Worm (Caenorhabditis elegans): ENCODE measurements around the gene lim-4.

Gene lim-4

DNA sequence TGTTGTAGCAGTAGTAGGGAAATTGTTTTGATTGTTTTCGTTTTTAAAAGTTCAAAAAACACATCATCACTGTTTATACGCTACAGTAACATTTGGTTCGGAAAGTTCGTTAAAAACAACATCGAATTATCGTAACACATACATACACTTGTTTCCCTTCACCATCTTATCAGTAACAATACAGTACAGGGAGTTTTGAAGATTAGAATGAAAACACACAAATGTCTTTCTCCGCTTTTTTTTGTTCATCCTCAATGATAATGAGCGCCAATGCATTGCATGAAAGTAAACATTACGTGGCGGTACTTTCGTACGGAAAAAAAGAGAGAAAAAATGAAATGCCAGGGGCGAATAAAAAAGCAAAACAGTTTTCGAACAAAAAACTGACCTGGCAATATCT lies 43.7 kb downstream of the lim-4 start (continued):
- TF ChIP-seq snpc-1.2 (GFP tag; IDR thresholded peaks at IDR 0.05): no peak
- TF ChIP-seq mxl-2 (GFP tag; conservative IDR thresholded peaks at IDR 0.05): no peak
- no peak for TF ChIP-seq ceh-28 (tag; optimal IDR thresholded peaks at IDR 0.05)
- no peak for TF ChIP-seq duxl-1 (tag; optimal IDR thresholded peaks at IDR 0.05; ENCODE audit: poor library complexity)
- TF ChIP-seq ztf-7 (tag; optimal IDR thresholded peaks at IDR 0.05): no peak
- peak; percentile 55 for TF ChIP-seq mep-1 (tag; optimal IDR thresholded peaks at IDR 0.05)
- no peak for TF ChIP-seq ceh-82 (tag; optimal IDR thresholded peaks at IDR 0.05)
- no peak for TF ChIP-seq D1046.2 (GFP tag; IDR thresholded peaks at IDR 0.05)
- no peak for TF ChIP-seq zip-11 (GFP tag; IDR thresholded peaks at IDR 0.05)
- TF ChIP-seq mdl-1 (tag; optimal IDR thresholded peaks at IDR 0.05): peak in 1 of 2 experiments; percentile 19
- no peak for TF ChIP-seq lir-3 (tag; optimal IDR thresholded peaks at IDR 0.05)
- TF ChIP-seq skn-1 (tag; optimal IDR thresholded peaks at IDR 0.05): no peak
- TF ChIP-seq dmd-8 (GFP tag; IDR thresholded peaks at IDR 0.05): no peak
- TF ChIP-seq zfp-2 (tag; optimal IDR thresholded peaks at IDR 0.05): no peak
- no peak for TF ChIP-seq T26A8.4 (GFP tag; IDR thresholded peaks at IDR 0.05)
- TF ChIP-seq mdt-29 (GFP tag; IDR thresholded peaks at IDR 0.05): no peak

DNA sequence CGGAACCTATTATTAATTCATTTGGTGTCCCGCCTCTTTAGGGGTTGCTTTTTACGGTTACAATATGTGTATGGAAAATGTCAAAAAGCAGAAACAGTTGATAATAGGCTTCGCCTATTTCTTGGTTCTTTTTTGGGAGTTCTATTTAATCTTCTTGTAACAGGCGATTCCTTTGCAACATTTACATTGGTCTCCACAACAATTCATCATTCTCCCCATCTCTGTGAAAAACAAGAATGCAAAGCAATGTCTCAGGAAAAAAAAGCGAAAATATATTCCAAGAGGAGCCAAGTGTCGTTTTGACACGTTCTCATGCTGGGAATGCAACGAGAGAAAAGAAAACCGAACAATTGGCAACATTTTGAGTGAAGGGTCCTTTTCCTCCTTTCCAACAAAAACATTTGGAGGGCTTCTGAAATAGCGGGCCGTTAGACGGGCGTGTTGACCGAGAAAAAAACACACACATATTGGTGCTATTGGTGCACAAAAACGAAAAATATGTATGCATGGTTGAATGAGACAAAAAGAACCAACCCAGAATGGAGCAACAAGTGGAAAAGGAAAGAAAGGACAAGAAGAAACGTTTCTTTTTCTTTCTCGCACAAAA lies 44.6 kb downstream of the lim-4 start:
- TF ChIP-seq spr-3 (GFP tag; optimal IDR thresholded peaks at IDR 0.05) (no peak), F26F4.8 (GFP tag; conservative IDR thresholded peaks at IDR 0.05) (no peak), daf-16 (GFP tag; optimal IDR thresholded peaks at IDR 0.05) (peak in 1 of 2 experiments; percentile 78), daf-16 (tag; optimal IDR thresholded peaks at IDR 0.05) (no peak), ztf-11 (tag; optimal IDR thresholded peaks at IDR 0.05) (no peak), ztf-7 (tag; optimal IDR thresholded peaks at IDR 0.05) (no peak), unc-62 (GFP tag; optimal IDR thresholded peaks at IDR 0.05 in 1 of 2) (peak in 1 of 2 experiments; percentile 98), unc-62 (tag; optimal IDR thresholded peaks at IDR 0.05) (no peak), aha-1 (tag) (peak; percentile 58), fkh-10 (GFP tag; optimal IDR thresholded peaks at IDR 0.05) (peak; percentile 58), F10B5.3 (tag; optimal IDR thresholded peaks at IDR 0.05) (no peak), nhr-42 (GFP tag; IDR thresholded peaks at IDR 0.05) (no peak), lir-3 (tag; optimal IDR thresholded peaks at IDR 0.05) (no peak)

DNA sequence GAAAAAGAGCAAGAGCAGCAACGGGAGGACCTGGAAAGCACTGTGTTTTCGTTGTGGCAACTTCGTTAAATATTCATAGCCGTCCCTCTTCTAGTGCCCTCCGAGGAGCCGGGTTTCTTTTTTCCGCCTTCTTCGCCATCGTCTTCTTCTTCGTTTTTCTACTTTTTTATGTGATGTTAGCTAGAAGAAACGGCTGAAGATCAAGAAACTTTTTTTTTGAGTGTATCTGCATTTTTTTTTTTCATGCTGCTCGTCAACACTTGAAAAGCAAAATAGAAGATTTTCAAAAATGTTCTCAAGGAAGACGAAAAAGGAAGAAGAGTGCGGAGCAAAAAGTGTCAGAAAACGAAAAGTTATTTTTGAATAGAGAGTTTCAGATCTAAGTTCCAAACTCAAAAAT lies 46.0 kb downstream of the lim-4 start:
- peak; percentile 75 for TF ChIP-seq fkh-10 (GFP tag; optimal IDR thresholded peaks at IDR 0.05)
- no peak for TF ChIP-seq nhr-102 (tag; optimal IDR thresholded peaks at IDR 0.05)

DNA sequence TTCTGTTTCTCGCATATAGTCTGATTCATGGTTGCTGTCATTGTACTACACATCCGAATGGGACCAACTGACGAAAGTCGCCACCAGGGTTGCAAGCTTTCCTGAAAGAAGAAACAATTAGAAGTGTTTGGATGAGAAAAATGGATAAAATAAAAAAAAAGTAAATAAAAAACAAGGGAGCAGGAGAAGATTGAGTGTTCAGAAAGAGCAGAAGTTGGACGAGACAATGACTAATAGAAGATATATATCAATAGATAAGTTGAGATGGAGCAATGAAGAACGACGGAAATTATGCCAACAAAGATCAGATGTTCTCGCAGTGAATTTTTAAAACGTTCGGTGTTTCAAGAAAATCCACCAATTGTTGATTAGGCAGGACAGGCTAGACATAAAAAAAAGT lies 46.5 kb downstream of the lim-4 start, which contains the start of gene fkh-9:
fkh-9 (minus strand) TSS at position 101 of the 400 bp plus-strand sequence.
- no peak for TF ChIP-seq dmd-8 (GFP tag; IDR thresholded peaks at IDR 0.05)
- no peak for TF ChIP-seq tra-1 (GFP tag; IDR thresholded peaks at IDR 0.05)
- TF ChIP-seq daf-16 (GFP tag; optimal IDR thresholded peaks at IDR 0.05): peak in 1 of 2 experiments; percentile 29
- TF ChIP-seq daf-16 (tag; optimal IDR thresholded peaks at IDR 0.05): no peak
- no peak for TF ChIP-seq pqm-1 (tag; optimal IDR thresholded peaks at IDR 0.05)
- no peak for TF ChIP-seq ZK337.2 (GFP tag; IDR thresholded peaks at IDR 0.05)
- TF ChIP-seq dmd-9 (GFP tag; IDR thresholded peaks at IDR 0.05): no peak

DNA sequence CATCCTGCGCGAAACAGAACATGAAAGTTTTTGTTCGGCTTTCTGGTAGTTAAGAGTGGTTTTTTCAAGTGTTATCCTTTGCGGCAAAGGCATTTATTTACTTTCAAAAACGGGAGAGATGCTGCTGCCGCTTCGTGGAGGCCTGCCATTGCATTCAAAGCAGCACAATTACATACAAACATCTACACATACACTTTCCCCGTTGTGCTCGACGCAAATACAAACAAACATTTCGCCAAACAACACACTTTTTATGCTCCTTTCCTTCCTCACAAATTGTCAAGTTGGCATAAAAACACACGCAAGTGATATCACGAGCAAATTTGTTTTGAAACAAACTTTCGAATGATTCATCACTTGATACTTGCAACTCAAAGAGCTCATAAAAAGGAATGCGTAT lies 47.2 kb downstream of the lim-4 start:
- no peak for TF ChIP-seq egl-43 (GFP tag; IDR thresholded peaks at IDR 0.05)
- TF ChIP-seq tra-1 (GFP tag; IDR thresholded peaks at IDR 0.05): no peak
- no peak for TF ChIP-seq zip-2 (tag; optimal IDR thresholded peaks at IDR 0.05)
- TF ChIP-seq ZK546.5 (tag; optimal IDR thresholded peaks at IDR 0.05): no peak
- TF ChIP-seq rbr-2 (tag; optimal IDR thresholded peaks at IDR 0.05): no peak
- TF ChIP-seq unc-130 (GFP tag; optimal IDR thresholded peaks at IDR 0.05): no peak
- TF ChIP-seq daf-8 (GFP tag; IDR thresholded peaks at IDR 0.05): no peak
- peak; percentile 21 for TF ChIP-seq mep-1 (tag; optimal IDR thresholded peaks at IDR 0.05)
- no peak for TF ChIP-seq lin-15B (tag; optimal IDR thresholded peaks at IDR 0.05)
- TF ChIP-seq php-3 (GFP tag; IDR thresholded peaks at IDR 0.05): 0 out of 2 replicates have a peak, but pooled peaks have one; percentile 30
- no peak for TF ChIP-seq F10B5.3 (tag; optimal IDR thresholded peaks at IDR 0.05)
- TF ChIP-seq ceh-20 (GFP tag; IDR thresholded peaks at IDR 0.05): no peak
- TF ChIP-seq nhr-6 (tag; optimal IDR thresholded peaks at IDR 0.05): peak; percentile 44
- TF ChIP-seq dmd-9 (GFP tag; IDR thresholded peaks at IDR 0.05): no peak
- no peak for TF ChIP-seq set-16 (GFP tag; IDR thresholded peaks at IDR 0.05)
- no peak for TF ChIP-seq arid-1 (GFP tag; conservative IDR thresholded peaks at IDR 0.05)
- peak in 1 of 2 experiments; percentile 8 for TF ChIP-seq mdl-1 (tag; optimal IDR thresholded peaks at IDR 0.05)
- no peak for TF ChIP-seq dmd-8 (GFP tag; IDR thresholded peaks at IDR 0.05)
- TF ChIP-seq ztf-11 (tag; optimal IDR thresholded peaks at IDR 0.05): no peak
- no peak for TF ChIP-seq ctbp-1 (GFP tag; IDR thresholded peaks at IDR 0.05)
